Fruit fly (Drosophila melanogaster): Measurements from ENCODE around the gene CG16781.

The CG16781 gene

DNA sequence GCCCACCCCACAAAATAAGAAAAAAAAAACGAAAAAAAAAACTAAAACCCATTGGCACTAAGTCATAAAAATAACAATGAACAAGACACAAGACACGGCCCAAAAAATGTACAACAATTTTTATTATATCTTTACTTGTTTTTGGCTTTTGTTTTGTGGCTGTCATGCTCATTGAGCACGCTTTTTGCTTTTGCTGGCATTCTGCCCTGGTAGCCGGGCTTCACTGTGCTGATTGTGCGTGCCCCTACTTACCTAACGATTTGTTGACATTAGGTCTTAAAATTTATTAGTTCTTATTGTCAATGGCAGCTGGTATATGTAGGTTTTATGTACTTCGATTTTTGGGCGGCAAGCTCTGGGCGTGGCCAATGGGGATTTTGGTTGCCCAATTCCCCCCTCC lies 5.4 kb downstream of the CG16781 start (continued):
- TF ChIP-seq slbo (GFP tag; IDR thresholded peaks at IDR 0.05), result peak; percentile 40

DNA sequence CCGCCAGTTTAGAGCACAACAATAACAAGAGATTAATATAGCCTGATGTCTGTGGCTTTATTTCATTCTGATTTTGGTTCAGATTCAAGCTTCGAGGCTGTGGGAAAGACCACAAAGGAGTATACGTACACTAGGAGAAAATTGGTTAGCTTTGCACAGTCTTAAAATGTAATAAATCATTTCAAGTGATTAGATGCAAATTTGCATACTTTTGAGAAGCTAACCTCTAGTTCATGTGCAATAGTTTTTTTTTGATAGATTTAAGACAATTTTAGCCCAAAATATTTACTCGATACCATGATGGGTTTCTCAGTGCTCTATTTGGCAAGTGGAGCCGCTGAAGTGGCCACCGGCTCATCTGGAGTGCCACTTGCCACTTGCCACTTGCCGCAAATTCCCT lies 6.3 kb downstream of the CG16781 start:
- TF ChIP-seq CG2120 (GFP tag; optimal IDR thresholded peaks at IDR 0.05), result peak; percentile 16
- peak; percentile 53 for TF ChIP-seq slbo (GFP tag; IDR thresholded peaks at IDR 0.05)
- TF ChIP-seq CG33213 (GFP tag; optimal IDR thresholded peaks at IDR 0.05), result no peak
- TF ChIP-seq lmd (GFP tag; IDR thresholded peaks at IDR 0.05), result peak; percentile 25; the same call in 1 of the 2 replicates
- TF ChIP-seq Drgx (GFP tag; IDR thresholded peaks at IDR 0.05), result peak; percentile 54
- peak; percentile 5 for TF ChIP-seq Hsf (GFP tag; optimal IDR thresholded peaks at IDR 0.05)
- TF ChIP-seq al (GFP tag; IDR thresholded peaks at IDR 0.05), result 0 out of 2 replicates have a peak, but pooled peaks have one; percentile 10
- TF ChIP-seq sens (GFP tag), result peak; percentile 73
- peak; percentile 43 for TF ChIP-seq Med (GFP tag)
- no peak for TF ChIP-seq CG7928 (GFP tag; optimal IDR thresholded peaks at IDR 0.05)
- no peak for TF ChIP-seq aop (GFP tag; IDR thresholded peaks at IDR 0.05)
- TF ChIP-seq CG2129 (GFP tag; IDR thresholded peaks at IDR 0.05; ENCODE audit: partially characterized antibody), result no peak
- peak; percentile 15 for TF ChIP-seq gem (tag; optimal IDR thresholded peaks at IDR 0.05)
- TF ChIP-seq Sox102F (GFP tag; optimal IDR thresholded peaks at IDR 0.05), result peak; percentile 2
- peak; percentile 25; the same call in 1 of the 2 replicates for TF ChIP-seq CG32532 (GFP tag; IDR thresholded peaks at IDR 0.05)
- no peak for TF ChIP-seq E2f1 (GFP tag; IDR thresholded peaks at IDR 0.05)
- peak; percentile 27 for TF ChIP-seq CG13894 (tag; optimal IDR thresholded peaks at IDR 0.05)
- TF ChIP-seq CG11093 (GFP tag; IDR thresholded peaks at IDR 0.05), result no peak

DNA sequence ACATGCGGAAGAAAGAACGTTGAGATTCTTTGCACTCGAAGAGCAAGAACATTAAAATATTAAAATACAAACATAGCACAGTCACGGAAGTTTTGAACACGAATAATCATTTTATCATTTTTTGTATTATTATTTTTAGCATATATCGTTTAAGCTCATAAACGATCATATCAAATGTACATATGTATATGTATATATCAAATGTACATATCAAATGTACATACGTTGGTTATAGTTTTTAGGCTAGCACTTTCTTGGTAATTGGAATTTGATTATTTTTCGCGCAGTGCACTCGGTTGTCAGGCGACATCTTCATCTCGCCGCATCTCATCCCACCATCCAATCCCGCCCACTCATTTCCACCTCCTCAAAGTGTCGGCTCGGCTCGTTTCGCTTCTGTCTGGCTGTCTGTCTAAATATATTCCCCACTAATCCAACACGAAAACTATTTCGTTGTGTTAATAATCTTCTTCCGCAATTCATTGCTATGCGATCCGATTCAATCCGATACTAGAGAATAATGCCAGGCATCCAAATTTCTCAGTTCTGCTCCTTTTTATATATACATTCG lies 8.3 kb downstream of the CG16781 start:
- TF ChIP-seq CrebB (tag; optimal IDR thresholded peaks at IDR 0.05) (no peak), bcd (GFP tag; optimal IDR thresholded peaks at IDR 0.05) (peak; percentile 43), sna (GFP tag; IDR thresholded peaks at IDR 0.05; ENCODE audit: partially characterized antibody) (no peak), HHEX (GFP tag; optimal IDR thresholded peaks at IDR 0.05) (peak; percentile 23), Rfx (GFP tag; IDR thresholded peaks at IDR 0.05) (peak; percentile 33; the same call in 1 of the 2 replicates), Mad (GFP tag; optimal IDR thresholded peaks at IDR 0.05) (no peak), B-H1 (GFP tag; IDR thresholded peaks at IDR 0.05) (no peak), Rx (GFP tag; IDR thresholded peaks at IDR 0.05) (no peak), CG17912 (GFP tag; optimal IDR thresholded peaks at IDR 0.05) (no peak), CG8924 (tag; optimal IDR thresholded peaks at IDR 0.05) (peak; percentile 58), caup (GFP tag; optimal IDR thresholded peaks at IDR 0.05; ENCODE audit: severe bottlenecking) (no peak), tap (tag; optimal IDR thresholded peaks at IDR 0.05) (peak; percentile 50), CG8388 (GFP tag; optimal IDR thresholded peaks at IDR 0.05) (peak; percentile 53), CG3995 (GFP tag; optimal IDR thresholded peaks at IDR 0.05) (no peak), HLHmδ (GFP tag; optimal IDR thresholded peaks at IDR 0.05) (no peak), lov (optimal IDR thresholded peaks at IDR 0.05) (no peak), lov (GFP tag; IDR thresholded peaks at IDR 0.05) (no peak), odd (GFP tag; optimal IDR thresholded peaks at IDR 0.05) (no peak), chinmo (GFP tag; IDR thresholded peaks at IDR 0.05; ENCODE audit: partially characterized antibody) (no peak), slou (GFP tag; optimal IDR thresholded peaks at IDR 0.05) (no peak), sens-2 (GFP tag; IDR thresholded peaks at IDR 0.05) (no peak), yki (optimal IDR thresholded peaks at IDR 0.05) (no peak), dm (GFP tag; optimal IDR thresholded peaks at IDR 0.05) (no peak), Tbp (GFP tag; optimal IDR thresholded peaks at IDR 0.05) (no peak), Dll (GFP tag; IDR thresholded peaks at IDR 0.05; ENCODE audit: partially characterized antibody) (no peak), CG15601 (tag; optimal IDR thresholded peaks at IDR 0.05) (peak; percentile 57), CG2129 (GFP tag; IDR thresholded peaks at IDR 0.05; ENCODE audit: partially characterized antibody) (no peak), CG14014 (GFP tag; IDR thresholded peaks at IDR 0.05) (no peak), lab (GFP tag; optimal IDR thresholded peaks at IDR 0.05) (peak; percentile 51), CG10366 (GFP tag; IDR thresholded peaks at IDR 0.05) (peak; percentile 14; the same call in 1 of the 2 replicates), CG3163 (GFP tag; optimal IDR thresholded peaks at IDR 0.05) (no peak), scrt (GFP tag; optimal IDR thresholded peaks at IDR 0.05) (no peak)
